Fruit fly (Drosophila melanogaster) whole organism, embryonic: Measurements from ENCODE around the gene CG6398.

Source experiments
- CG10565 ChIP-seq: fragments of 200-800 bp; sonication (Bioruptor generic); optimal IDR thresholded peaks from 3 replicates; lab custom pipeline; 2016; ENCODE audit warnings: missing biosample characterization, mild to moderate bottlenecking, missing genetic modification characterization
- CG10979 ChIP-seq: fragments of 200-800 bp; sonication (Bioruptor generic); optimal IDR thresholded peaks from 2 replicates; lab custom pipeline; 2018; ENCODE audit warnings: missing biosample characterization, mild to moderate bottlenecking, missing genetic modification characterization, moderate library complexity
- CG3407 ChIP-seq: fragments of 200-800 bp; sonication (Bioruptor generic); optimal IDR thresholded peaks from 2 replicates; lab custom pipeline; 2018; ENCODE audit warnings: missing biosample characterization, mild to moderate bottlenecking, missing genetic modification characterization
- CG7372 ChIP-seq: fragments of 200-800 bp; sonication (Bioruptor generic); IDR thresholded peaks from 2 replicates; pipeline ENCODE4 v1.3.6; 2022; ENCODE audit warnings: missing biosample characterization, missing genetic modification characterization
- CG7556 ChIP-seq: fragments of 200-800 bp; sonication (Bioruptor generic); optimal IDR thresholded peaks from 2 replicates; lab custom pipeline; 2017; ENCODE audit warnings: missing biosample characterization, mild to moderate bottlenecking, missing genetic modification characterization
- CG7987 ChIP-seq: fragments of 200-800 bp; sonication (Bioruptor generic); optimal IDR thresholded peaks from 2 replicates; lab custom pipeline; 2018; ENCODE audit warnings: missing biosample characterization, mild to moderate bottlenecking, missing genetic modification characterization, moderate library complexity
- Dll ChIP-seq: fragments of 200-800 bp; sonication (Bioruptor generic); IDR thresholded peaks from 4 replicates; pipeline ENCODE4 v1.3.6; 2022; ENCODE audit warnings: missing biosample characterization, missing genetic modification characterization; ENCODE audit not compliant: partially characterized antibody
- h ChIP-seq: fragments of >200 bp; optimal IDR thresholded peaks from 2 replicates; lab custom pipeline; 2017
- hb ChIP-seq: fragments of 200-800 bp; sonication (Bioruptor generic); IDR thresholded peaks from 3 replicates; pipeline ENCODE4 v1.3.6; 2022; ENCODE audit warnings: missing biosample characterization, missing genetic modification characterization; ENCODE audit not compliant: partially characterized antibody
- lola ChIP-seq, 3 experiments: fragments of >200 bp in 2 of 3; fragments of 200-800 bp in 1 of 3; sonication (Bioruptor generic) in 1 of 3; optimal IDR thresholded peaks; 2 replicates each; lab custom pipeline; 2017 to 2019; ENCODE audit warnings: missing biosample characterization in 3 of 3, missing genetic modification characterization in 3 of 3, mild to moderate bottlenecking in 1 of 3, moderate library complexity in 1 of 3
- scrt ChIP-seq: fragments of 200-800 bp; sonication (Bioruptor generic); optimal IDR thresholded peaks from 2 replicates; lab custom pipeline; 2018; ENCODE audit warnings: missing biosample characterization, mild to moderate bottlenecking, missing genetic modification characterization, moderate library complexity
- so ChIP-seq: fragments of 200-800 bp; sonication (Bioruptor generic); IDR thresholded peaks from 3 replicates; pipeline ENCODE4 v1.3.6; 2022; ENCODE audit warnings: missing biosample characterization, missing genetic modification characterization
- tap ChIP-seq: fragments of 200-800 bp; optimal IDR thresholded peaks from 3 replicates; lab custom pipeline; 2019; ENCODE audit warnings: missing biosample characterization, mild to moderate bottlenecking, missing genetic modification characterization, moderate library complexity
- unc-4 ChIP-seq: fragments of 200-800 bp; sonication (Bioruptor generic); IDR thresholded peaks from 2 replicates; pipeline ENCODE4 v1.3.6; 2022; ENCODE audit warnings: missing biosample characterization, missing genetic modification characterization; ENCODE audit not compliant: partially characterized antibody

DNA sequence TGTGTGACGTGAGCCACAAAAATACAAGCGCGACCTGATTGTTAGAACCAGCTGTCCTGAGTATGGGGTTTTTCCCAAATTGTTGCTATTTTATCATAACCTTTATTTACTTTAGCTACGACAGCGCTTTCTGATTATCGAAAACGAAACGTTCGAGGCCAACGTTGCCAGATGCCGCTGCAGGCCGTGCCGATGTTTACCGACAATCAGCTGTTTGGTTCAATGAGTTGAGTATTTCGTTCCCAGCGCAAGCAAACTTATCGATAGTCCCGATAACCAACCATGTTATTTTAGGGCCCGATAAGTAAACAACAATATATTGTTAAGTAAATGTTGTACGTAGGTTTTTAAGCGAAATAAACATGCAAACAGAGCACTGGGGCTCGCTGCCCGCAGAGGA is 19.6 kb downstream of the CG6398 start, which contains the start of the genes CG15814 and Spt7:
- TF ChIP-seq CG7556 (GFP tag; lab: Kevin White, UChicago) (no peak), so (GFP tag; lab: Robert Waterston, UW) (no peak), lola (GFP tag; optimal IDR thresholded peaks at IDR 0.05; lab: Kevin White, UChicago) (no peak), CG10979 (tag; lab: Kevin White, UChicago) (no peak), unc-4 (GFP tag; lab: Robert Waterston, UW) (peak; percentile 87), hb (peak; percentile 66; the same call in 2 of the 3 replicates), tap (tag; lab: Kevin White, UChicago) (no peak), CG3407 (GFP tag; lab: Kevin White, UChicago) (peak; percentile 43), CG7372 (GFP tag; lab: Robert Waterston, UW) (0 out of 2 replicates have a peak, but pooled peaks have one; percentile 13), Dll (GFP tag; lab: Robert Waterston, UW) (peak; percentile 82), scrt (GFP tag; lab: Kevin White, UChicago) (no peak), h (lab: Kevin White, UChicago) (no peak), CG10565 (GFP tag; lab: Kevin White, UChicago) (no peak), CG7987 (GFP tag; lab: Kevin White, UChicago) (peak; percentile 40)
